Fruit fly (Drosophila melanogaster): Measurements from ENCODE around the gene hec.

hec gene

dm6 chrX:12913729-12914128 is 43.5 kb downstream of the hec start (continued):
- no peak for TF ChIP-seq gsb-n (tag; optimal IDR thresholded peaks at IDR 0.05)
- no peak for TF ChIP-seq Med (GFP tag)
- TF ChIP-seq CG17328 (GFP tag; IDR thresholded peaks at IDR 0.05), result 0 out of 2 replicates have a peak, but pooled peaks have one; percentile 20
- peak; percentile 39 to 49 for TF ChIP-seq bsh (GFP tag; optimal IDR thresholded peaks at IDR 0.05)
- peak; percentile 27 for TF ChIP-seq phol (tag; optimal IDR thresholded peaks at IDR 0.05)
- TF ChIP-seq CG11696 (GFP tag; IDR thresholded peaks at IDR 0.05), result no peak
- TF ChIP-seq dmrt11E (tag; optimal IDR thresholded peaks at IDR 0.05), result peak; percentile 37

DNA sequence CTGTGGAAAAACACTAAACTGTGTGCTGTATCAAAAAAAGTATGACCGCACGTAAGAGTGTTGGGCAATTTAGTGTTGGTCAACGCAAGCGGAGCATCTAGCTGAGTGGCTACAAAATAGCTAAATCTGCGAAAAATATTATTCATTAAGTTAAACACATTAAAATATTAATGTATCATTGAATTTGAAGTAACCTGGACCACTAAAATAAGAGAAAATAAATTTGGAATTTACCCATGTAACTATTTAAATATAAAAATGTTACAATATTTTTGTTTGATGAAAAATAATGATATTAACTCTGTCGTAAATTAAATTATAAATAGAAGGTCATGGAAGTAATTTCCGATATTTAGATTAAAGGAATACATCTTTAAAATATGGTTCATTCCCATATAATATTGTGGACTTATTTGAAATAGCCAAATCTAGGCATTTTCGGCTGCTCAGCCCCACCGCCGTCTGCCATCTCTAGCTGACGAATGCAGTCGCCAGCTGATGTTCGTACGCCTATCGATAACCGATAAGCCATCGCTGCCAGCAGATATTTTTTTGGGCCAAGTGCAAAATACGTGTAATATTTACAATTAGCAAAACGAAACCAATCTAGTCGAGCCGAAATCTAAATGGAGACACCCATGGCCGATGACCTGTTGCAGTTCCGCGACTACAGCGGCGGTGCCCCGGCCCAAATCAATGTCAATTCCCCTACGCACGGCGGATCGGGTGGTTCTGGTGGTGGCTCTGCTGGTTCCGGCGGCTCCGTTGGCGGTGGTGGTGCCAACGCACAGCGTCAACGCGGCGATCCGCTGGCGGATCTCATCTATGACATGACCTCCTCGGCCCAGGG is 47.5 kb downstream of the hec start, which contains the start of the genes Brms1 and CG4645:
Gene Brms1 (minus strand): TSS at position 46 of the 850 bp plus-strand sequence.
Gene CG4645 (plus strand): TSS at position 377 of the 850 bp plus-strand sequence.
- TF ChIP-seq bsh (GFP tag; optimal IDR thresholded peaks at IDR 0.05) (peak in 1 of 2 experiments; percentile 16), Antp (GFP tag; optimal IDR thresholded peaks at IDR 0.05) (no peak), Lpt (GFP tag; optimal IDR thresholded peaks at IDR 0.05) (no peak), Mad (GFP tag; optimal IDR thresholded peaks at IDR 0.05) (no peak), CG6689 (GFP tag; IDR thresholded peaks at IDR 0.05) (peak; percentile 46), eve (GFP tag; optimal IDR thresholded peaks at IDR 0.05) (no peak), Sox100B (GFP tag; optimal IDR thresholded peaks at IDR 0.05) (peak; percentile 61), YL-1 (GFP tag; optimal IDR thresholded peaks at IDR 0.05) (peak; percentile 29), Pdp1 (GFP tag; optimal IDR thresholded peaks at IDR 0.05) (peak; percentile 12 to 17), Ssrp (tag; optimal IDR thresholded peaks at IDR 0.05) (peak; percentile 34), Atf6 (GFP tag; IDR thresholded peaks at IDR 0.05) (no peak), crp (GFP tag; optimal IDR thresholded peaks at IDR 0.05) (peak; percentile 30 to 85), zf30C (GFP tag; optimal IDR thresholded peaks at IDR 0.05) (no peak), Fer3 (tag; optimal IDR thresholded peaks at IDR 0.05) (no peak), lab (GFP tag; optimal IDR thresholded peaks at IDR 0.05) (peak; percentile 15), slbo (GFP tag; IDR thresholded peaks at IDR 0.05) (peak; percentile 64), CG15011 (GFP tag; optimal IDR thresholded peaks at IDR 0.05) (no peak), CG13624 (GFP tag; optimal IDR thresholded peaks at IDR 0.05) (no peak), BEAF-32 (GFP tag; optimal IDR thresholded peaks at IDR 0.05) (peak; percentile 61), ttk (GFP tag; IDR thresholded peaks at IDR 0.05) (no peak; the same call in 1 of the 2 replicates), CG11696 (GFP tag; IDR thresholded peaks at IDR 0.05) (no peak), lmd (GFP tag; IDR thresholded peaks at IDR 0.05) (peak; percentile 36; the same call in 1 of the 2 replicates), ap (GFP tag; IDR thresholded peaks at IDR 0.05) (no peak), tgo (GFP tag; IDR thresholded peaks at IDR 0.05) (0 out of 3 replicates have a peak, but pooled peaks have one; percentile 39), CG15696 (tag; optimal IDR thresholded peaks at IDR 0.05) (peak; percentile 46), Sry-δ (GFP tag; optimal IDR thresholded peaks at IDR 0.05) (peak; percentile 60), NFAT (GFP tag; IDR thresholded peaks at IDR 0.05) (peak; percentile 68), cato (GFP tag; optimal IDR thresholded peaks at IDR 0.05; ENCODE audit: borderline replicate concordance) (peak; percentile 26), Gug (GFP tag; IDR thresholded peaks at IDR 0.05) (peak; percentile 65; the same call in 2 of the 4 replicates), Sry-β (GFP tag; optimal IDR thresholded peaks at IDR 0.05) (peak; percentile 92), corto (GFP tag; optimal IDR thresholded peaks at IDR 0.05) (no peak), CG7745 (tag; optimal IDR thresholded peaks at IDR 0.05) (no peak), B-H2 (GFP tag; optimal IDR thresholded peaks at IDR 0.05) (peak; percentile 28), CG8388 (GFP tag; optimal IDR thresholded peaks at IDR 0.05) (peak; percentile 9), MESR4 (GFP tag; optimal IDR thresholded peaks at IDR 0.05) (peak; percentile 63), Aef1 (GFP tag; IDR thresholded peaks at IDR 0.05) (peak; percentile 25; the same call in 2 of the 3 replicates), Poxn (GFP tag; IDR thresholded peaks at IDR 0.05) (no peak), kah (GFP tag; optimal IDR thresholded peaks at IDR 0.05) (no peak), CG7928 (GFP tag; optimal IDR thresholded peaks at IDR 0.05) (peak; percentile 27), E2f2 (GFP tag; IDR thresholded peaks at IDR 0.05) (peak; percentile 12; the same call in 1 of the 2 replicates), CG17912 (GFP tag; optimal IDR thresholded peaks at IDR 0.05) (no peak)

All from whole organism, embryonic.